Worm (Caenorhabditis elegans): ENCODE data around the gene ife-1.

ce11 chrIII:13347782-13348327, 4.6 kb downstream of the ife-1 start:
- no peak for TF ChIP-seq lin-39 (tag; optimal IDR thresholded peaks at IDR 0.05)
- no peak for TF ChIP-seq nhr-77 (tag; optimal IDR thresholded peaks at IDR 0.05)
- TF ChIP-seq mbf-1 (tag; optimal IDR thresholded peaks at IDR 0.05): no peak
- TF ChIP-seq nhr-25 (tag; optimal IDR thresholded peaks at IDR 0.05): no peak
- no peak for TF ChIP-seq R02D3.7 (tag; optimal IDR thresholded peaks at IDR 0.05)
- no peak for TF ChIP-seq egl-27 (tag; optimal IDR thresholded peaks at IDR 0.05)
- TF ChIP-seq nhr-6 (tag; optimal IDR thresholded peaks at IDR 0.05): no peak
- TF ChIP-seq nhr-11 (tag; optimal IDR thresholded peaks at IDR 0.05): no peak
- TF ChIP-seq ceh-16 (tag; optimal IDR thresholded peaks at IDR 0.05): no peak
